Fruit fly (Drosophila melanogaster): ENCODE measurements around the gene CSN8.

Gene CSN8

DNA sequence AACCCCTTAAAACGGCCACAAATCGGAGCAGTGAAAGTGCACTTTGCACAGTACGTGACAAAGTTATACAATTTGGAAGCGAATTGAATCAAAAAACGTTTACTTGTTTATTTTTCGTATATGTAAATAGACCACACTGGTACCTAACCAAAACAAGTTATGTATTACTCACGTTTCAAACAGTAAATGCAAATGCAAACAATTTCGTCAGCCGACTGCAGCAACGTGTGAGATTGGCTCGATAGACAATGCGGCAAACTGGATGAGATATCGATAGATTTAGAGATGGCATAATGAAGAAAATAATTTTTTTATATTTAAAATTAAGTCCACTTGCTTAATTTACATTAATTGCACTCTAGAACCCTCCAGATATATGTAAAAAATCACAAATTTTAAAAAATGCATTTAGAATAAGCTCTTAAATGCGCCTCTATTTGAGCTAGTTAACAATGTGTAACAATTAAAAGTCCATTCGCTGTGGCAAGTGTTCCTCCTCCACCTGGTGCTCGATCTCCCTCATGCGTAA lies 16.9 kb downstream of the CSN8 start, which contains the start of gene AlaRS (continued):
- no peak for TF ChIP-seq CG12744 (GFP tag; optimal IDR thresholded peaks at IDR 0.05)
- TF ChIP-seq CG13624 (GFP tag; optimal IDR thresholded peaks at IDR 0.05) = peak; percentile 20
- no peak for TF ChIP-seq CG8281 (tag; optimal IDR thresholded peaks at IDR 0.05)
- no peak; the same call in 1 of the 2 replicates for TF ChIP-seq chm (GFP tag; IDR thresholded peaks at IDR 0.05)
- TF ChIP-seq CG6854 (GFP tag; optimal IDR thresholded peaks at IDR 0.05) = no peak
- peak; percentile 49 for TF ChIP-seq CG3281 (GFP tag; optimal IDR thresholded peaks at IDR 0.05)
- TF ChIP-seq CG3407 (GFP tag; optimal IDR thresholded peaks at IDR 0.05) = peak; percentile 24
- peak; percentile 4 for TF ChIP-seq CG12942 (GFP tag; optimal IDR thresholded peaks at IDR 0.05)
- peak; percentile 22 for TF ChIP-seq CG4424 (GFP tag; optimal IDR thresholded peaks at IDR 0.05)
- no peak for TF ChIP-seq luna (GFP tag; optimal IDR thresholded peaks at IDR 0.05)
- peak; percentile 40 for TF ChIP-seq Nf-YC (tag; optimal IDR thresholded peaks at IDR 0.05)
- peak; percentile 12 for TF ChIP-seq Fer3 (tag; optimal IDR thresholded peaks at IDR 0.05)
- no peak for TF ChIP-seq Dek (tag; optimal IDR thresholded peaks at IDR 0.05)
- no peak for TF ChIP-seq Aef1 (GFP tag; IDR thresholded peaks at IDR 0.05)
- peak; percentile 19 for TF ChIP-seq tin (GFP tag; optimal IDR thresholded peaks at IDR 0.05)
- no peak for TF ChIP-seq CG11560 (tag; IDR thresholded peaks at IDR 0.05)
- TF ChIP-seq slbo (GFP tag; IDR thresholded peaks at IDR 0.05) = peak; percentile 37; the same call in 1 of the 2 replicates
- TF ChIP-seq CG33213 (GFP tag; optimal IDR thresholded peaks at IDR 0.05) = no peak
- TF ChIP-seq ap (GFP tag; IDR thresholded peaks at IDR 0.05) = no peak
- no peak for TF ChIP-seq E2f1 (GFP tag; IDR thresholded peaks at IDR 0.05)
- TF ChIP-seq p53 (GFP tag; optimal IDR thresholded peaks at IDR 0.05) = no peak
- TF ChIP-seq CG17912 (GFP tag; optimal IDR thresholded peaks at IDR 0.05) = no peak
- no peak for TF ChIP-seq CG1024 (GFP tag; IDR thresholded peaks at IDR 0.05)
- TF ChIP-seq Elba2 (GFP tag; optimal IDR thresholded peaks at IDR 0.05) = no peak
- peak; percentile 30 for TF ChIP-seq nerfin-1 (tag; optimal IDR thresholded peaks at IDR 0.05)
- no peak for TF ChIP-seq yki (optimal IDR thresholded peaks at IDR 0.05)
- TF ChIP-seq peb (GFP tag; IDR thresholded peaks at IDR 0.05) = no peak
- TF ChIP-seq Side (GFP tag; optimal IDR thresholded peaks at IDR 0.05) = no peak
- no peak for TF ChIP-seq TFAM (GFP tag; optimal IDR thresholded peaks at IDR 0.05)
- TF ChIP-seq CG16863 (GFP tag; optimal IDR thresholded peaks at IDR 0.05) = no peak
- TF ChIP-seq ems (GFP tag; optimal IDR thresholded peaks at IDR 0.05) = peak; percentile 18
- TF ChIP-seq gce (GFP tag; IDR thresholded peaks at IDR 0.05) = no peak
- peak; percentile 27 for TF ChIP-seq Hsf (GFP tag; optimal IDR thresholded peaks at IDR 0.05)
- TF ChIP-seq Sox100B (GFP tag; optimal IDR thresholded peaks at IDR 0.05) = peak; percentile 26
- TF ChIP-seq Myb (GFP tag; optimal IDR thresholded peaks at IDR 0.05) = no peak
- TF ChIP-seq CG13424 (tag; optimal IDR thresholded peaks at IDR 0.05) = peak; percentile 58
- peak; percentile 75 for TF ChIP-seq Scr (GFP tag; IDR thresholded peaks at IDR 0.05; ENCODE audit: partially characterized antibody)
- TF ChIP-seq CG9817 (tag; optimal IDR thresholded peaks at IDR 0.05) = no peak
- no peak for TF ChIP-seq Drgx (GFP tag; IDR thresholded peaks at IDR 0.05)
- TF ChIP-seq pros (GFP tag; optimal IDR thresholded peaks at IDR 0.05) = no peak
- peak; percentile 33 for TF ChIP-seq sug (tag; optimal IDR thresholded peaks at IDR 0.05)
- no peak for TF ChIP-seq usp (GFP tag; optimal IDR thresholded peaks at IDR 0.05)
- no peak for TF ChIP-seq ara (GFP tag; IDR thresholded peaks at IDR 0.05)
- peak; percentile 50 for TF ChIP-seq CG2678 (tag; optimal IDR thresholded peaks at IDR 0.05)
- TF ChIP-seq dmrt99B (tag; optimal IDR thresholded peaks at IDR 0.05) = peak; percentile 27
- TF ChIP-seq croc (GFP tag; conservative IDR thresholded peaks at IDR 0.05) = no peak
- no peak for TF ChIP-seq gsb-n (tag; optimal IDR thresholded peaks at IDR 0.05)
- TF ChIP-seq lov (optimal IDR thresholded peaks at IDR 0.05) = no peak
- no peak for TF ChIP-seq lov (GFP tag; IDR thresholded peaks at IDR 0.05)
- peak; percentile 8 to 35 for TF ChIP-seq bsh (GFP tag; optimal IDR thresholded peaks at IDR 0.05)
- peak; percentile 81 for TF ChIP-seq CG2116 (GFP tag; optimal IDR thresholded peaks at IDR 0.05)
- TF ChIP-seq prd (optimal IDR thresholded peaks at IDR 0.05) = no peak
- 0 out of 3 replicates have a peak, but pooled peaks have one; percentile 7 for TF ChIP-seq prd (GFP tag; IDR thresholded peaks at IDR 0.05)

All from whole organism, embryonic.